Worm (Caenorhabditis elegans) whole organism, midembryonic: Measurements from ENCODE around the gene kcnl-4.

Experiments
- T22C8.4 ChIP-seq: fragments of 200-800 bp; sonication (Bioruptor generic); IDR thresholded peaks from 2 replicates; pipeline ENCODE4 v1.3.6; 2022; ENCODE audit warnings: missing genetic modification characterization, missing compliant biosample characterization
- cog-1 ChIP-seq: sonication (generic microtip); optimal IDR thresholded peaks from 2 replicates; lab custom pipeline; 2016; ENCODE audit warnings: missing genetic modification characterization, missing compliant biosample characterization
- flt-1 ChIP-seq: fragments of 200-800 bp; sonication (Bioruptor generic); IDR thresholded peaks from 2 replicates; pipeline ENCODE4 v1.3.6; 2022; ENCODE audit warnings: missing genetic modification characterization, missing compliant biosample characterization
- klf-2 ChIP-seq: fragments of 200-800 bp; sonication (Bioruptor generic); conservative IDR thresholded peaks from 2 replicates; pipeline ENCODE4 v1.3.6; 2022; ENCODE audit warnings: missing genetic modification reagents, missing genetic modification characterization, missing compliant biosample characterization
- med-1 ChIP-seq: sonication (generic microtip); optimal IDR thresholded peaks from 2 replicates; lab custom pipeline; 2017; ENCODE audit warnings: missing genetic modification characterization, mild to moderate bottlenecking, missing compliant biosample characterization, antibody characterized with exemption, missing genetic modification reagents; ENCODE audit not compliant: insufficient read depth
- tab-1 ChIP-seq: fragments of 200-800 bp; sonication (Bioruptor generic); IDR thresholded peaks from 2 replicates; pipeline ENCODE4 v1.3.6; 2022; ENCODE audit warnings: missing genetic modification characterization, missing compliant biosample characterization
- ztf-29 ChIP-seq: fragments of 200-800 bp; sonication (Bioruptor generic); IDR thresholded peaks from 2 replicates; pipeline ENCODE4 v1.3.6; 2022; ENCODE audit warnings: missing genetic modification reagents, missing genetic modification characterization, missing compliant biosample characterization

ce11 chrV:14501136-14501535 is 29.8 kb upstream of the kcnl-4 start, which contains the start of gene R02D5.24:
- TF ChIP-seq flt-1 (0 out of 2 replicates have a peak, but pooled peaks have one; percentile 15), klf-2 (no peak), tab-1 (GFP tag; lab: Robert Waterston, UW) (no peak), cog-1 (tag; lab: Kevin White, UChicago) (no peak), T22C8.4 (GFP tag; lab: Robert Waterston, UW) (no peak), med-1 (GFP tag; lab: Kevin White, UChicago) (no peak), ztf-29 (GFP tag; lab: Robert Waterston, UW) (no peak)
